Worm (Caenorhabditis elegans): ENCODE results near the gene C53D6.11.

C53D6.11 gene

DNA sequence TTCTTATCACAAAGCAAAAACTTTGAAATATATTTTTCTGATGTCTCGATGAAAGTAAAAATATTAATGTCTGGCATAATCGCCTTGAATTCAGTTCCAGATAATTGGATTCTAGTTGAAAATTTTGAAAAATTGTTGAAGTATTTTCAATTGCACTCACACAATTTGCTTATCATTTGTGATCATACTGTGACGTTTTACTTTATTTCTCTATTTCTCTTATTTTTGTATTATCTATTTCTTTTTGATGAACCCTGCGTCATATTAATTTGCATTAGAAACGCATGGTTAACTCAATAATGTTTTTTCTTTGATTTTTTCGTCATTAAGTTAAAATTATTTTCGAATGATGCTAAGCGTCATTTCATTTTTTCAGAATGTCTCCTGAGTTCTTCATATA lies at the start of gene C53D6.11:
TSS of gene C53D6.11 (plus strand) at position 328 of the 400 bp plus-strand sequence.
- TF ChIP-seq ama-1 (optimal IDR thresholded peaks at IDR 0.05) (no peak), hnd-1 (tag; optimal IDR thresholded peaks at IDR 0.05) (no peak), B0310.2 (tag; optimal IDR thresholded peaks at IDR 0.05) (no peak), tbx-37 (GFP tag; conservative IDR thresholded peaks at IDR 0.05) (no peak), ceh-36 (tag; optimal IDR thresholded peaks at IDR 0.05) (no peak), tbx-11 (GFP tag; IDR thresholded peaks at IDR 0.05) (no peak), tra-4 (tag; optimal IDR thresholded peaks at IDR 0.05) (no peak), aly-1 (tag; optimal IDR thresholded peaks at IDR 0.05) (no peak), ceh-13 (GFP tag; optimal IDR thresholded peaks at IDR 0.05) (no peak), hmg-4 (GFP tag; optimal IDR thresholded peaks at IDR 0.05) (no peak), ets-7 (tag; optimal IDR thresholded peaks at IDR 0.05) (no peak), flt-1 (GFP tag; IDR thresholded peaks at IDR 0.05) (no peak), scrt-1 (GFP tag; IDR thresholded peaks at IDR 0.05) (no peak), pes-1 (GFP tag; IDR thresholded peaks at IDR 0.05) (no peak), hmbx-1 (tag; optimal IDR thresholded peaks at IDR 0.05) (no peak), sea-1 (GFP tag; conservative IDR thresholded peaks at IDR 0.05) (no peak), F13C5.2 (tag; optimal IDR thresholded peaks at IDR 0.05) (no peak)

ce11 chrIV:8964042-8964441 lies 46.3 kb upstream of the C53D6.11 start:
- TF ChIP-seq tbx-37 (GFP tag; conservative IDR thresholded peaks at IDR 0.05): peak; percentile 78
- TF ChIP-seq sea-1 (GFP tag; conservative IDR thresholded peaks at IDR 0.05): peak; percentile 84
- TF ChIP-seq tbx-11 (GFP tag; IDR thresholded peaks at IDR 0.05): peak; percentile 82
- TF ChIP-seq scrt-1 (GFP tag; IDR thresholded peaks at IDR 0.05): peak; percentile 86
- TF ChIP-seq flt-1 (GFP tag; IDR thresholded peaks at IDR 0.05): peak; percentile 87
- peak; percentile 92 for TF ChIP-seq pes-1 (GFP tag; IDR thresholded peaks at IDR 0.05)

DNA sequence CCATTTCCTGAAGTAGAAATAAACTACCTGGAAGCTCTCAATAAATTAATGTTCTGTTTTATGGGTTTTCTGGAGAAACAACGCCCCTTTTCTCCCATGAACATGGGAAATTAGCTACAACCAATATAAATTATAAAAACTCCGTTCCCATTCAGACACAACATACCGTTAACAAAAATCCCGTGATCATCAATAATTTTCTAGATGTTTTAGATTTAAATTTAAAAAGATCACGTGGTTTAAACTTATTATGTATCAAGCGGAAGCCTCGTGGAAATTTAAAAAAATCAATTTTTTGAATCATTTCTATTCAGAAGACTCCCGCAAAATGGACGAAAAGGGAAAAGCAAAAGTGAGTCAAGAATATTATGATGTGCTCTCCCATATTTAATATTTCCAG lies 44.5 kb upstream of the C53D6.11 start, which contains the start of gene C53B4.2:
TSS of gene C53B4.2 (plus strand) at position 301 of the 400 bp plus-strand sequence.
- TF ChIP-seq B0310.2 (tag; optimal IDR thresholded peaks at IDR 0.05): no peak
- TF ChIP-seq ceh-36 (tag; optimal IDR thresholded peaks at IDR 0.05): no peak
- TF ChIP-seq F13C5.2 (tag; optimal IDR thresholded peaks at IDR 0.05): no peak
- no peak for TF ChIP-seq pes-1 (GFP tag; IDR thresholded peaks at IDR 0.05)
- TF ChIP-seq flt-1 (GFP tag; IDR thresholded peaks at IDR 0.05): no peak
- no peak for TF ChIP-seq tbx-37 (GFP tag; conservative IDR thresholded peaks at IDR 0.05)
- TF ChIP-seq sea-1 (GFP tag; conservative IDR thresholded peaks at IDR 0.05): no peak
- no peak for TF ChIP-seq tra-4 (tag; optimal IDR thresholded peaks at IDR 0.05)

DNA sequence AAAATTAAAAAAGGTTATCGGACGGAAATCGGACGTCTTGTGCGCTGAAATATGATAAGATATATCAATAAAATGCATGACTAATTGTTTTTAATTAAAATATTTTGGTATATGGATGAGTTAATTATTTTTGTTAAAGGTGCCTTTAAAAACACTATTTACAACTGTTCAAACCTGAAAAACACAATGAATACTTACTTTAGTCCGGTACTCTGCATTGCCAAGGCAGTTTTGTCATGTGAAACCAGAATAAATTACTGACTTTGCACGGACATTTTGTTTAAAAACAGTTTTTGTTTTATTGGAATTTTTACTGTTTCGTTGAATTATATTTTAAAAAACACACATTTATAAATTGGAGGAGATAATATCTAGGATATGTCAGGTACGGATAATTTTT lies 42.4 kb upstream of the C53D6.11 start, which contains the start of gene suex-2:
TSS of gene suex-2 (plus strand) at position 301 of the 400 bp plus-strand sequence.
- TF ChIP-seq aly-1 (tag; optimal IDR thresholded peaks at IDR 0.05): no peak
- TF ChIP-seq flt-1 (GFP tag; IDR thresholded peaks at IDR 0.05): no peak
- TF ChIP-seq pes-1 (GFP tag; IDR thresholded peaks at IDR 0.05): no peak
- no peak for TF ChIP-seq hmbx-1 (tag; optimal IDR thresholded peaks at IDR 0.05)
- TF ChIP-seq B0310.2 (tag; optimal IDR thresholded peaks at IDR 0.05): no peak
- TF ChIP-seq F13C5.2 (tag; optimal IDR thresholded peaks at IDR 0.05): no peak

- TF ChIP-seq tbx-11 (GFP tag; IDR thresholded peaks at IDR 0.05) (no peak), hmg-4 (GFP tag; optimal IDR thresholded peaks at IDR 0.05) (no peak), aly-1 (tag; optimal IDR thresholded peaks at IDR 0.05) (no peak), ceh-13 (GFP tag; optimal IDR thresholded peaks at IDR 0.05) (no peak), tbx-37 (GFP tag; conservative IDR thresholded peaks at IDR 0.05) (peak; percentile 75), B0310.2 (tag; optimal IDR thresholded peaks at IDR 0.05) (no peak), ceh-36 (tag; optimal IDR thresholded peaks at IDR 0.05) (no peak), ama-1 (optimal IDR thresholded peaks at IDR 0.05) (no peak), pes-1 (GFP tag; IDR thresholded peaks at IDR 0.05) (0 out of 2 replicates have a peak, but pooled peaks have one; percentile 69), F13C5.2 (tag; optimal IDR thresholded peaks at IDR 0.05) (no peak), sea-1 (GFP tag; conservative IDR thresholded peaks at IDR 0.05) (no peak)
Observed at ce11 chrIV:8973249-8973958, 37.0 kb upstream of the C53D6.11 start, which contains the start of gene C53B4.3. Gene C53B4.3 (minus strand): TSS chrIV:8973712.

ce11 chrIV:8974543-8975330 lies 35.6 kb upstream of the C53D6.11 start:
- no peak for TF ChIP-seq aly-1 (tag; optimal IDR thresholded peaks at IDR 0.05)
- TF ChIP-seq ceh-13 (GFP tag; optimal IDR thresholded peaks at IDR 0.05): no peak
- TF ChIP-seq hmg-4 (GFP tag; optimal IDR thresholded peaks at IDR 0.05): no peak
- no peak for TF ChIP-seq ama-1 (optimal IDR thresholded peaks at IDR 0.05)
- no peak for TF ChIP-seq tbx-11 (GFP tag; IDR thresholded peaks at IDR 0.05)
- no peak for TF ChIP-seq flt-1 (GFP tag; IDR thresholded peaks at IDR 0.05)
- no peak for TF ChIP-seq ceh-36 (tag; optimal IDR thresholded peaks at IDR 0.05)
- TF ChIP-seq hmbx-1 (tag; optimal IDR thresholded peaks at IDR 0.05): no peak
- no peak for TF ChIP-seq sea-1 (GFP tag; conservative IDR thresholded peaks at IDR 0.05)
- TF ChIP-seq hnd-1 (tag; optimal IDR thresholded peaks at IDR 0.05): no peak
- TF ChIP-seq tbx-37 (GFP tag; conservative IDR thresholded peaks at IDR 0.05): no peak
- TF ChIP-seq scrt-1 (GFP tag; IDR thresholded peaks at IDR 0.05): no peak
- no peak for TF ChIP-seq tra-4 (tag; optimal IDR thresholded peaks at IDR 0.05)

DNA sequence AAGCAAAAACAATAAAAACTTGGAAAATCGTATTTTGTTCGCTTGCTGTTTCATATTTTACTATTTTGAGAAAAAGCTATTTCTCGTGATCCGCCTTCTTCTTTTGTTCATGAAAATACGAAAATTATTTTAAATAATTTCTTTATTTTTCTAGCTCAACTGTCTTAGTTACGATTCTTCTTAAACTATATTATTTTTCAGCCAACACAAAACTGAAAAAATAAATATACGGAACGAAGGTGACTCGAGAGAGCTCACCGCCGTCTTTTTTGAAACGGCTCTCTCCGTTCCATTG lies 35.1 kb upstream of the C53D6.11 start, which contains the start of gene pdzd-8:
TSS of gene pdzd-8 (plus strand) at position 196 of the 295 bp plus-strand sequence.
- no peak for TF ChIP-seq F13C5.2 (tag; optimal IDR thresholded peaks at IDR 0.05)
- no peak for TF ChIP-seq ceh-36 (tag; optimal IDR thresholded peaks at IDR 0.05)
- no peak for TF ChIP-seq tbx-11 (GFP tag; IDR thresholded peaks at IDR 0.05)
- TF ChIP-seq ama-1 (optimal IDR thresholded peaks at IDR 0.05): no peak
- TF ChIP-seq tra-4 (tag; optimal IDR thresholded peaks at IDR 0.05): no peak
- TF ChIP-seq tbx-37 (GFP tag; conservative IDR thresholded peaks at IDR 0.05): no peak
- no peak for TF ChIP-seq aly-1 (tag; optimal IDR thresholded peaks at IDR 0.05)

All from whole organism, early embryonic.